Worm (Caenorhabditis elegans) whole organism, young adult: ENCODE measurements around the gene str-193.

Experiments used
- Y95B8A.8 ChIP-seq: fragments of 200-800 bp; sonication (Bioruptor generic); IDR thresholded peaks from 2 replicates; pipeline ENCODE4 v1.3.6; 2022; ENCODE audit warnings: missing genetic modification reagents, missing genetic modification characterization, missing compliant biosample characterization
- egl-44 ChIP-seq: fragments of 200-800 bp; sonication (Bioruptor generic); IDR thresholded peaks from 2 replicates; pipeline ENCODE4 v1.3.6; 2022; ENCODE audit warnings: missing genetic modification reagents, missing genetic modification characterization, missing compliant biosample characterization
- lin-40 ChIP-seq: sonication (generic microtip); optimal IDR thresholded peaks from 2 replicates; lab custom pipeline; 2016; ENCODE audit warnings: missing genetic modification characterization, mild to moderate bottlenecking, missing compliant biosample characterization, missing genotype, missing genetic modification reagents
- pha-4 ChIP-seq: fragments of 150-350 bp; sonication (generic microtip); optimal IDR thresholded peaks from 2 replicates; lab custom pipeline; 2014; ENCODE audit warnings: missing biosample characterization, missing genetic modification reagents, missing genetic modification characterization
- rcor-1 ChIP-seq: fragments of 200-800 bp; sonication (Bioruptor generic); IDR thresholded peaks from 2 replicates; pipeline ENCODE4 v1.3.6; 2022; ENCODE audit warnings: missing genetic modification reagents, missing genetic modification characterization, missing compliant biosample characterization
- unc-62 ChIP-seq: fragments of 150-350 bp; optimal IDR thresholded peaks from 2 replicates; lab custom pipeline; 2014; ENCODE audit warnings: missing biosample characterization, missing genetic modification reagents, missing genetic modification characterization
- ztf-22 ChIP-seq: fragments of 200-800 bp; sonication (Bioruptor generic); optimal IDR thresholded peaks from 2 replicates; lab custom pipeline; 2018; ENCODE audit warnings: mild to moderate bottlenecking, missing genetic modification characterization, moderate library complexity, missing compliant biosample characterization

DNA sequence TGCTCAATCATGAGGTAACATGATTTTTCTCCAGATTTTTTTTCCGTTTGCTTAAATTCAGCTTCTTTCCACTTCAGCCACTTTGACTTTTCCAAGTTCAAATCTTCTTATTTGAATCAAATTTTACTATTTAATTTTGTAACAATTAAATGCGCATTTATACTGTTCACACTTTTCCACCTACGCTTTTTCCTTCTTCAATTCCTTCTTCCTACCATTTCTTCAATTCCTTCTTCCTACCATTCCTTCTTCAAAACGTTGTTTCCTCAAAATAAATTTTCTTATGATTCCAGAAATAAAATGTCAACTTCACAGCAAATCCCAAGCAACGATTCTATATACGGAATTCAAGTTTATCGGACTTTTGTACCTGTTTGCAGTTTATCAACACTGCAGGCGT lies 5.2 kb downstream of the str-193 start, which contains the start of gene sru-31:
- TF ChIP-seq unc-62 (GFP tag; lab: Kevin White, UChicago) (no peak), lin-40 (tag; lab: Kevin White, UChicago) (no peak), pha-4 (tag; lab: Kevin White, UChicago) (no peak), rcor-1 (GFP tag; lab: Robert Waterston, UW) (no peak), Y95B8A.8 (GFP tag; lab: Robert Waterston, UW) (no peak), ztf-22 (no peak), egl-44 (GFP tag; lab: Robert Waterston, UW) (no peak)
